Fruit fly (Drosophila melanogaster): ENCODE data around the gene Ubr3.
A peak's percentile ranks its signal among the peaks of the same experiment; 100 is the strongest.

Gene Ubr3

DNA sequence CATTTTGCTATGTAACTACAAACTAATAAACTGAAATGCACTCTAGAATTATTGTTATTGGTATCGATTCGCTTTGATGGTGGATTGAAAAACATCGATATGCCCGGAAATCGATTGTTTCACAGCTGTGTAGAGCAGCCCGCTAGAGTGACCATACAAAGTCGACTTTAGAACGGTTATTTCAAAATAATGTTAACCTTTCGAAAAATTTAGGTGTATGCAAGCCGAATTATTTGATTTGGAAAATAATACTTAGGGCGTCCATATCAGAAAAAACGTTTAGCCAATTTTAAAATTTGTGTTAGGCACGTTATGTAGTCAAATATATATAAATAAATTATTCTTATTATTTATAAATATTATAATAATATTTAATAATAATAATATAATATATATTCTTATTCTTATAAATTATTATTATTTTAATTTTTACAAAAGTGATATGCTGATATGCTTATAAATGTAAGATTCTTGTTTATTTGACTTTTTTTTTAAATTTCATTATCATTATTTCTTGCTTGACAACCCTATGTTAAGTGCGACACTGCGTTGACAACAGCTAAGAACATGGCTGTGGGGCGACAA, 32.6 kb downstream of the Ubr3 start, which contains the start of gene sws (continued):
- TF ChIP-seq CG6765 (GFP tag; optimal IDR thresholded peaks at IDR 0.05), result no peak
- peak; percentile 55 for TF ChIP-seq CG11504 (tag; optimal IDR thresholded peaks at IDR 0.05)
- TF ChIP-seq Max (GFP tag; optimal IDR thresholded peaks at IDR 0.05), result no peak
- TF ChIP-seq Elba2 (GFP tag; optimal IDR thresholded peaks at IDR 0.05), result no peak
- no peak for TF ChIP-seq cg (GFP tag; optimal IDR thresholded peaks at IDR 0.05)
- peak; percentile 20 for TF ChIP-seq CG10654 (GFP tag; optimal IDR thresholded peaks at IDR 0.05)
- TF ChIP-seq CkIIα-i1 (GFP tag; IDR thresholded peaks at IDR 0.05), result no peak
- no peak for TF ChIP-seq B-H1 (GFP tag; IDR thresholded peaks at IDR 0.05)
- no peak for TF ChIP-seq CG17328 (GFP tag; IDR thresholded peaks at IDR 0.05)
- TF ChIP-seq CG4854 (GFP tag; optimal IDR thresholded peaks at IDR 0.05), result no peak
- peak; percentile 64 for TF ChIP-seq Sry-β (GFP tag; optimal IDR thresholded peaks at IDR 0.05)
- no peak for TF ChIP-seq CG32767 (GFP tag; IDR thresholded peaks at IDR 0.05)
- no peak for TF ChIP-seq CG16779 (GFP tag; IDR thresholded peaks at IDR 0.05)
- TF ChIP-seq Sry-δ (GFP tag; optimal IDR thresholded peaks at IDR 0.05), result peak; percentile 57
- peak; percentile 41 for TF ChIP-seq CG12104 (GFP tag; optimal IDR thresholded peaks at IDR 0.05)
- no peak for TF ChIP-seq Hey (tag; optimal IDR thresholded peaks at IDR 0.05)
- peak; percentile 12; the same call in 1 of the 2 replicates for TF ChIP-seq CG10366 (GFP tag; IDR thresholded peaks at IDR 0.05)
- TF ChIP-seq tll (GFP tag; optimal IDR thresholded peaks at IDR 0.05), result no peak
- no peak for TF ChIP-seq yki (optimal IDR thresholded peaks at IDR 0.05)
- no peak for TF ChIP-seq CG17568 (GFP tag; optimal IDR thresholded peaks at IDR 0.05)
- TF ChIP-seq Oaz (GFP tag; IDR thresholded peaks at IDR 0.05), result no peak
- no peak for TF ChIP-seq CG13123 (GFP tag; optimal IDR thresholded peaks at IDR 0.05)
- TF ChIP-seq ranshi (GFP tag; IDR thresholded peaks at IDR 0.05), result peak; percentile 42; the same call in 1 of the 2 replicates
- TF ChIP-seq ase (GFP tag; IDR thresholded peaks at IDR 0.05), result no peak
- peak; percentile 67 for TF ChIP-seq CG14860 (GFP tag; IDR thresholded peaks at IDR 0.05; ENCODE audit: partially characterized antibody)
- TF ChIP-seq Sox100B (GFP tag; optimal IDR thresholded peaks at IDR 0.05), result peak; percentile 40
- TF ChIP-seq maf-S (GFP tag; optimal IDR thresholded peaks at IDR 0.05), result no peak
- no peak for TF ChIP-seq schlank (tag; optimal IDR thresholded peaks at IDR 0.05)
- no peak for TF ChIP-seq disco-r (GFP tag; optimal IDR thresholded peaks at IDR 0.05)
- no peak for TF ChIP-seq otp (GFP tag; IDR thresholded peaks at IDR 0.05)
- TF ChIP-seq Gug (GFP tag; IDR thresholded peaks at IDR 0.05), result no peak
- TF ChIP-seq CG32532 (GFP tag; IDR thresholded peaks at IDR 0.05), result no peak
- TF ChIP-seq CG17361 (GFP tag; IDR thresholded peaks at IDR 0.05), result peak; percentile 67
- TF ChIP-seq tap (tag; optimal IDR thresholded peaks at IDR 0.05), result no peak
- no peak for TF ChIP-seq bigmax (GFP tag; optimal IDR thresholded peaks at IDR 0.05)
- no peak for TF ChIP-seq Nf-YB (GFP tag; optimal IDR thresholded peaks at IDR 0.05)
- TF ChIP-seq pita (GFP tag; optimal IDR thresholded peaks at IDR 0.05), result no peak
- TF ChIP-seq psq (GFP tag; optimal IDR thresholded peaks at IDR 0.05), result no peak
- no peak for TF ChIP-seq Adf1 (GFP tag; IDR thresholded peaks at IDR 0.05)
- TF ChIP-seq Tbp (GFP tag; optimal IDR thresholded peaks at IDR 0.05), result no peak
- no peak for TF ChIP-seq eve (GFP tag; optimal IDR thresholded peaks at IDR 0.05)
- no peak for TF ChIP-seq CG7372 (GFP tag; IDR thresholded peaks at IDR 0.05)
- TF ChIP-seq so (GFP tag; IDR thresholded peaks at IDR 0.05), result no peak
- TF ChIP-seq emc (GFP tag; optimal IDR thresholded peaks at IDR 0.05), result no peak
- no peak for TF ChIP-seq Mes4 (GFP tag; optimal IDR thresholded peaks at IDR 0.05)
- peak; percentile 63 for TF ChIP-seq CG2678 (tag; optimal IDR thresholded peaks at IDR 0.05)
- TF ChIP-seq caup (GFP tag; optimal IDR thresholded peaks at IDR 0.05; ENCODE audit: severe bottlenecking), result peak; percentile 50
- no peak for TF ChIP-seq ttk (GFP tag; IDR thresholded peaks at IDR 0.05)
- TF ChIP-seq Taf1 (GFP tag; IDR thresholded peaks at IDR 0.05), result no peak
- TF ChIP-seq Drgx (GFP tag; IDR thresholded peaks at IDR 0.05), result no peak; the same call in 1 of the 2 replicates
- 0 out of 2 replicates have a peak, but pooled peaks have one; percentile 30 for TF ChIP-seq CG2129 (GFP tag; IDR thresholded peaks at IDR 0.05; ENCODE audit: partially characterized antibody)
- peak; percentile 41 for TF ChIP-seq CG17359 (tag; optimal IDR thresholded peaks at IDR 0.05)

Measured in whole organism, embryonic.